In the genomic region with DNA sequence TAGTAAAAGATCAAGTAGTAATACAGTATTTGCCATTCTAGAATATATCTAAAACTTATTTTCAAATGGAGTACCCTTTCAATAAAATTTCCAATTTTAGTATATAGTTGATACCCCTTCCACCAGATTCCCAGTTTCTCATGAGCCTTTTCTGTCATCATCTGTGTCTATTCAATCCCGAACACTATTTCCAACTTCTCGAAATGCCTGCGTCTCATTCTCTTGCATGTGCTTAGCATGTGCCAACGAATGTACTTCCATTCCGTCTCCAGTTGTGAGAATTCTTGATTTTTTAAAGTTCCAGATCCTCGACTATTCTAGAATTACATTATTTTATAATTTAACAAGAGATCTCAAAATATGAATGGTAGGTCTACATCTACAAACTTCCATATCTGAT, we compare ENCODE assay signal across 6 worm cellular contexts.
TF ChIP-seq lines count a peak whose summit lies in the region.

A gene (plus strand): TSS at position 231 of the 400 bp plus-strand sequence.

TF ChIP-seq in whole organism, L1 larva, 84 proteins besides CTCF, POLR2A, EP300 and RAD21 (continues in another document):
- no peak for TF ChIP-seq xbp-1 (tag; optimal IDR thresholded peaks at IDR 0.05; lab: Kevin White, UChicago)
- TF ChIP-seq swsn-7 (tag; optimal IDR thresholded peaks at IDR 0.05; lab: Kevin White, UChicago), result peak; percentile 25
- TF ChIP-seq sup-37 (GFP tag; optimal IDR thresholded peaks at IDR 0.05; lab: Kevin White, UChicago), result no peak
- TF ChIP-seq isw-1 (GFP tag; IDR thresholded peaks at IDR 0.05; lab: Robert Waterston, UW), result peak; percentile 24
- TF ChIP-seq lsy-2 (tag; optimal IDR thresholded peaks at IDR 0.05; lab: Kevin White, UChicago), result peak; percentile 36 to 44
- TF ChIP-seq tlp-1 (tag; optimal IDR thresholded peaks at IDR 0.05; lab: Kevin White, UChicago), result no peak
- peak; percentile 57 for TF ChIP-seq nhr-71 (tag; optimal IDR thresholded peaks at IDR 0.05; lab: Kevin White, UChicago)
- peak; percentile 42 for TF ChIP-seq dsc-1 (tag; optimal IDR thresholded peaks at IDR 0.05; lab: Kevin White, UChicago)
- no peak for TF ChIP-seq zip-4 (GFP tag; optimal IDR thresholded peaks at IDR 0.05; lab: Kevin White, UChicago)
- peak; percentile 7 for TF ChIP-seq lir-3 (tag; optimal IDR thresholded peaks at IDR 0.05; lab: Kevin White, UChicago; ENCODE audit: poor library complexity)
- TF ChIP-seq fkh-8 (tag; optimal IDR thresholded peaks at IDR 0.05; lab: Kevin White, UChicago), result peak; percentile 37
- no peak for TF ChIP-seq ztf-4 (tag; optimal IDR thresholded peaks at IDR 0.05; lab: Kevin White, UChicago)
- peak; percentile 65 to 73 for TF ChIP-seq efl-1 (optimal IDR thresholded peaks at IDR 0.05; lab: Kevin White, UChicago)
- TF ChIP-seq efl-1 (GFP tag; optimal IDR thresholded peaks at IDR 0.05 in 1 of 2; lab: Kevin White, UChicago), result peak in 1 of 2 experiments; percentile 82

TF ChIP-seq in whole organism, L2 larva, 48 proteins besides CTCF, POLR2A, EP300 and RAD21 (continues in another document):
- TF ChIP-seq unc-55 (GFP tag; optimal IDR thresholded peaks at IDR 0.05; lab: Kevin White, UChicago) (peak; percentile 55), crh-2 (tag; optimal IDR thresholded peaks at IDR 0.05; lab: Kevin White, UChicago) (no peak), nhr-6 (tag; optimal IDR thresholded peaks at IDR 0.05; lab: Kevin White, UChicago) (no peak), nhr-129 (tag; optimal IDR thresholded peaks at IDR 0.05; lab: Kevin White, UChicago) (peak; percentile 26), ztf-11 (tag; optimal IDR thresholded peaks at IDR 0.05; lab: Kevin White, UChicago) (no peak), peb-1 (tag; optimal IDR thresholded peaks at IDR 0.05; lab: Kevin White, UChicago) (no peak), mdl-1 (tag; optimal IDR thresholded peaks at IDR 0.05; lab: Kevin White, UChicago) (peak in 1 of 2 experiments; percentile 37), nhr-77 (tag; optimal IDR thresholded peaks at IDR 0.05; lab: Kevin White, UChicago) (no peak), F13H6.1 (tag; optimal IDR thresholded peaks at IDR 0.05; lab: Kevin White, UChicago) (no peak), C34F6.9 (tag; optimal IDR thresholded peaks at IDR 0.05; lab: Kevin White, UChicago) (peak; percentile 62), lsy-2 (tag; optimal IDR thresholded peaks at IDR 0.05; lab: Kevin White, UChicago) (peak in 1 of 2 experiments; percentile 48), sma-3 (GFP tag; optimal IDR thresholded peaks at IDR 0.05; lab: Kevin White, UChicago) (no peak), sma-9 (GFP tag; optimal IDR thresholded peaks at IDR 0.05; lab: Kevin White, UChicago) (peak; percentile 36), sma-9 (tag; optimal IDR thresholded peaks at IDR 0.05; lab: Kevin White, UChicago) (no peak), zag-1 (tag; optimal IDR thresholded peaks at IDR 0.05; lab: Kevin White, UChicago) (no peak)

TF ChIP-seq in whole organism, L3 larva, 47 proteins besides CTCF, POLR2A, EP300 and RAD21:
- TF ChIP-seq nfya-1 (tag; optimal IDR thresholded peaks at IDR 0.05; lab: Kevin White, UChicago; ENCODE audit: insufficient read depth), result peak; percentile 43
- TF ChIP-seq lin-15B (tag; optimal IDR thresholded peaks at IDR 0.05; lab: Kevin White, UChicago), result peak; percentile 4
- TF ChIP-seq hmg-11 (tag; optimal IDR thresholded peaks at IDR 0.05; lab: Kevin White, UChicago), result peak; percentile 36
- TF ChIP-seq ztf-11 (tag; optimal IDR thresholded peaks at IDR 0.05; lab: Kevin White, UChicago), result no peak
- TF ChIP-seq mml-1 (tag; optimal IDR thresholded peaks at IDR 0.05; lab: Kevin White, UChicago), result peak; percentile 51

TF ChIP-seq in whole organism, L4 larva, 104 proteins besides CTCF, POLR2A, EP300 and RAD21 (continues in another document):
- TF ChIP-seq set-16 (GFP tag; IDR thresholded peaks at IDR 0.05; lab: Robert Waterston, UW) (no peak), fkh-10 (GFP tag; optimal IDR thresholded peaks at IDR 0.05; lab: Kevin White, UChicago) (no peak), ceh-62 (tag; optimal IDR thresholded peaks at IDR 0.05; lab: Kevin White, UChicago) (no peak), dve-1 (tag; optimal IDR thresholded peaks at IDR 0.05; lab: Kevin White, UChicago; ENCODE audit: insufficient read depth) (no peak), nhr-42 (GFP tag; IDR thresholded peaks at IDR 0.05; lab: Robert Waterston, UW) (no peak), mxl-2 (GFP tag; conservative IDR thresholded peaks at IDR 0.05; lab: Robert Waterston, UW) (peak; percentile 29; the same call in 1 of the 2 replicates), lin-39 (tag; optimal IDR thresholded peaks at IDR 0.05; lab: Kevin White, UChicago) (no peak), hmg-1.1 (GFP tag; IDR thresholded peaks at IDR 0.05; lab: Robert Waterston, UW) (peak; percentile 28; the same call in 1 of the 2 replicates), egl-43 (GFP tag; IDR thresholded peaks at IDR 0.05; lab: Robert Waterston, UW) (no peak), nhr-102 (tag; optimal IDR thresholded peaks at IDR 0.05; lab: Kevin White, UChicago) (no peak), ces-1 (GFP tag; optimal IDR thresholded peaks at IDR 0.05; lab: Kevin White, UChicago) (no peak), Y48G9A.11 (GFP tag; IDR thresholded peaks at IDR 0.05; lab: Robert Waterston, UW) (no peak), dpl-1 (GFP tag; optimal IDR thresholded peaks at IDR 0.05; lab: Kevin White, UChicago) (no peak), daf-12 (tag; optimal IDR thresholded peaks at IDR 0.05; lab: Kevin White, UChicago) (no peak), ceh-44 (GFP tag; IDR thresholded peaks at IDR 0.05; lab: Robert Waterston, UW) (no peak), aly-2 (tag; optimal IDR thresholded peaks at IDR 0.05; lab: Kevin White, UChicago) (no peak), arid-1 (GFP tag; conservative IDR thresholded peaks at IDR 0.05; lab: Robert Waterston, UW) (no peak), mdl-1 (tag; optimal IDR thresholded peaks at IDR 0.05; lab: Kevin White, UChicago) (peak in 1 of 2 experiments; percentile 65), gei-8 (GFP tag; optimal IDR thresholded peaks at IDR 0.05; lab: Kevin White, UChicago) (no peak)

TF ChIP-seq in whole organism, late embryonic, 69 proteins besides CTCF, POLR2A, EP300 and RAD21:
- TF ChIP-seq ceh-22 (tag; optimal IDR thresholded peaks at IDR 0.05; lab: Kevin White, UChicago) (no peak), nfya-1 (tag; optimal IDR thresholded peaks at IDR 0.05; lab: Kevin White, UChicago) (no peak), hlh-30 (tag; optimal IDR thresholded peaks at IDR 0.05; lab: Kevin White, UChicago; ENCODE audit: insufficient read depth) (peak; percentile 4), dve-1 (tag; optimal IDR thresholded peaks at IDR 0.05; lab: Kevin White, UChicago) (no peak), C38D4.7 (GFP tag; optimal IDR thresholded peaks at IDR 0.05; lab: Kevin White, UChicago) (no peak)

TF ChIP-seq in whole organism, young adult, 124 proteins besides CTCF, POLR2A, EP300 and RAD21:
- peak; percentile 90 for TF ChIP-seq hmg-1.2 (GFP tag; IDR thresholded peaks at IDR 0.05; lab: Robert Waterston, UW)
- TF ChIP-seq D2030.7 (GFP tag; IDR thresholded peaks at IDR 0.05; lab: Robert Waterston, UW), result no peak
- TF ChIP-seq hrde-1 (tag; optimal IDR thresholded peaks at IDR 0.05; lab: Kevin White, UChicago; ENCODE audit: borderline replicate concordance), result no peak
